Worm (Caenorhabditis elegans) whole organism, young adult: ENCODE data around the gene nmy-3.
"Not testable (repeated sequence)": the region's sequence is repeated elsewhere in the genome, so short reads cannot be mapped to it uniquely, and the experiment has no call there.

Experiments
- D2030.7 ChIP-seq: fragments of 200-800 bp; sonication (Bioruptor generic); IDR thresholded peaks from 2 replicates; pipeline ENCODE4 v1.3.6; 2022; ENCODE audit warnings: missing genetic modification reagents, missing genetic modification characterization, missing compliant biosample characterization
- F10E7.11 ChIP-seq: sonication (generic microtip); optimal IDR thresholded peaks from 2 replicates; lab custom pipeline; 2017; ENCODE audit warnings: mild to moderate bottlenecking, missing genetic modification characterization, moderate library complexity, missing compliant biosample characterization
- F23B12.7 ChIP-seq: sonication (generic microtip); optimal IDR thresholded peaks from 2 replicates; lab custom pipeline; 2017; ENCODE audit warnings: missing genetic modification characterization, mild to moderate bottlenecking, missing compliant biosample characterization, antibody characterized with exemption, moderate library complexity; ENCODE audit not compliant: insufficient read depth
- T07F8.4 ChIP-seq: sonication (generic microtip); optimal IDR thresholded peaks from 2 replicates; lab custom pipeline; 2016; ENCODE audit warnings: mild to moderate bottlenecking, missing genetic modification characterization, moderate library complexity, missing compliant biosample characterization
- Y95B8A.8 ChIP-seq: fragments of 200-800 bp; sonication (Bioruptor generic); IDR thresholded peaks from 2 replicates; pipeline ENCODE4 v1.3.6; 2022; ENCODE audit warnings: missing genetic modification reagents, missing genetic modification characterization, missing compliant biosample characterization
- aptf-3 ChIP-seq: fragments of 200-800 bp; sonication (Bioruptor generic); IDR thresholded peaks from 2 replicates; pipeline ENCODE4 v1.3.6; 2022; ENCODE audit warnings: missing genetic modification characterization, missing compliant biosample characterization
- athp-1 ChIP-seq: sonication (generic microtip); optimal IDR thresholded peaks from 2 replicates; lab custom pipeline; 2017; ENCODE audit warnings: mild to moderate bottlenecking, missing genetic modification characterization, missing compliant biosample characterization
- attf-3 ChIP-seq: fragments of 200-800 bp; sonication (Bioruptor generic); conservative IDR thresholded peaks from 2 replicates; pipeline ENCODE4 v1.3.6; 2022; ENCODE audit warnings: missing genetic modification reagents, missing genetic modification characterization, missing compliant biosample characterization
- cebp-1 ChIP-seq, 2 experiments: fragments of 200-800 bp in 1 of 2; sonication (Bioruptor generic) in 1 of 2; sonication (generic microtip) in 1 of 2; IDR thresholded peaks in 1 of 2; optimal IDR thresholded peaks in 1 of 2; 2 replicates each; pipeline versions ENCODE4 v1.3.6 to Lab custom; 2017 to 2022; ENCODE audit warnings: missing compliant biosample characterization in 2 of 2, missing genetic modification characterization in 2 of 2, mild to moderate bottlenecking in 1 of 2, missing genetic modification reagents in 1 of 2, moderate library complexity in 1 of 2
- ceh-27 ChIP-seq: fragments of 200-800 bp; sonication (Bioruptor generic); optimal IDR thresholded peaks from 2 replicates; lab custom pipeline; 2018; ENCODE audit warnings: mild to moderate bottlenecking, missing genetic modification characterization, moderate library complexity, missing compliant biosample characterization
- ceh-79 ChIP-seq: sonication (generic microtip); optimal IDR thresholded peaks from 2 replicates; lab custom pipeline; 2017; ENCODE audit warnings: mild to moderate bottlenecking, missing genetic modification characterization, missing compliant biosample characterization
- dox-1 ChIP-seq: fragments of 200-800 bp; sonication (Bioruptor generic); IDR thresholded peaks from 2 replicates; pipeline ENCODE4 v1.3.6; 2022; ENCODE audit warnings: missing genetic modification reagents, missing genetic modification characterization, missing compliant biosample characterization
- ets-4 ChIP-seq: fragments of 200-800 bp; sonication (Bioruptor generic); optimal IDR thresholded peaks from 2 replicates; lab custom pipeline; 2018; ENCODE audit warnings: mild to moderate bottlenecking, missing genetic modification characterization, missing compliant biosample characterization
- fkh-3 ChIP-seq: sonication (generic microtip); optimal IDR thresholded peaks from 2 replicates; lab custom pipeline; 2016; ENCODE audit warnings: mild to moderate bottlenecking, missing genetic modification characterization, missing compliant biosample characterization
- him-1 ChIP-seq: sonication (generic microtip); optimal IDR thresholded peaks from 2 replicates; lab custom pipeline; 2016; ENCODE audit warnings: missing genotype, missing genetic modification reagents, missing genetic modification characterization, missing compliant biosample characterization
- hlh-12 ChIP-seq: sonication (generic microtip); optimal IDR thresholded peaks from 2 replicates; lab custom pipeline; 2016; ENCODE audit warnings: missing genetic modification characterization, missing compliant biosample characterization
- hmg-1.2 ChIP-seq: fragments of 200-800 bp; sonication (Bioruptor generic); IDR thresholded peaks from 2 replicates; pipeline ENCODE4 v1.3.6; 2022; ENCODE audit warnings: missing genetic modification reagents, missing genetic modification characterization, missing compliant biosample characterization
- hmg-20 ChIP-seq: fragments of 200-800 bp; sonication (Bioruptor generic); IDR thresholded peaks from 2 replicates; pipeline ENCODE4 v1.3.6; 2022; ENCODE audit warnings: missing genetic modification reagents, missing genetic modification characterization, missing compliant biosample characterization
- let-607 ChIP-seq, 2 experiments: fragments of 200-800 bp in 1 of 2; sonication (Bioruptor generic) in 1 of 2; sonication (generic microtip) in 1 of 2; optimal IDR thresholded peaks; 2 replicates each; lab custom pipeline; 2016 to 2018; ENCODE audit warnings: mild to moderate bottlenecking in 2 of 2, missing compliant biosample characterization in 2 of 2, missing genetic modification characterization in 2 of 2, moderate library complexity in 2 of 2, missing genotype in 1 of 2
- lin-26 ChIP-seq: fragments of 200-800 bp; sonication (Bioruptor generic); IDR thresholded peaks from 2 replicates; pipeline ENCODE4 v1.3.6; 2022; ENCODE audit warnings: missing genetic modification reagents, missing genetic modification characterization, missing compliant biosample characterization
- lin-35 ChIP-seq, 3 experiments: fragments of 150-350 bp in 2 of 3; sonication (generic microtip) in 1 of 3; optimal IDR thresholded peaks; 2 replicates each; lab custom pipeline; 2014 to 2018; ENCODE audit warnings: missing biosample characterization in 3 of 3, missing genetic modification characterization in 3 of 3, missing genetic modification reagents in 3 of 3
- lin-40 ChIP-seq: sonication (generic microtip); optimal IDR thresholded peaks from 2 replicates; lab custom pipeline; 2016; ENCODE audit warnings: missing genetic modification characterization, mild to moderate bottlenecking, missing compliant biosample characterization, missing genotype, missing genetic modification reagents
- lin-54 ChIP-seq: fragments of 200-800 bp; sonication (Bioruptor generic); optimal IDR thresholded peaks from 2 replicates; lab custom pipeline; 2018; ENCODE audit warnings: mild to moderate bottlenecking, missing genetic modification characterization, missing compliant biosample characterization
- lsl-1 ChIP-seq: fragments of 200-800 bp; sonication (Bioruptor generic); optimal IDR thresholded peaks from 2 replicates; lab custom pipeline; 2018; ENCODE audit warnings: mild to moderate bottlenecking, missing genetic modification characterization, moderate library complexity, missing compliant biosample characterization
- madf-6 ChIP-seq: fragments of 200-800 bp; sonication (Bioruptor generic); IDR thresholded peaks from 2 replicates; pipeline ENCODE4 v1.3.6; 2022; ENCODE audit warnings: missing genetic modification reagents, missing genetic modification characterization, missing compliant biosample characterization
- nfya-1 ChIP-seq: sonication (generic microtip); optimal IDR thresholded peaks from 2 replicates; lab custom pipeline; 2017; ENCODE audit warnings: antibody characterized with exemption, missing compliant biosample characterization, missing genetic modification characterization, borderline replicate concordance; ENCODE audit not compliant: insufficient read depth
- nhr-80 ChIP-seq: sonication (generic microtip); optimal IDR thresholded peaks from 2 replicates; lab custom pipeline; 2016; ENCODE audit warnings: missing genetic modification characterization, missing compliant biosample characterization
- repo-1 ChIP-seq: sonication (generic microtip); optimal IDR thresholded peaks from 2 replicates; lab custom pipeline; 2017; ENCODE audit warnings: mild to moderate bottlenecking, missing genetic modification characterization, missing compliant biosample characterization
- rpc-1 ChIP-seq, 2 experiments: fragments of 150-350 bp in 1 of 2; sonication (generic microtip) in 1 of 2; optimal IDR thresholded peaks; 2 replicates each; lab custom pipeline; 2014 to 2018; ENCODE audit warnings: missing biosample characterization in 1 of 2, missing genetic modification characterization in 1 of 2, missing genetic modification reagents in 1 of 2, missing genotype in 1 of 2
- snpc-1.3 ChIP-seq: sonication (generic microtip); optimal IDR thresholded peaks from 2 replicates; lab custom pipeline; 2017; ENCODE audit warnings: missing genetic modification characterization, mild to moderate bottlenecking, missing compliant biosample characterization, antibody characterized with exemption, moderate library complexity, missing genotype, missing genetic modification reagents; ENCODE audit not compliant: insufficient read depth
- snpc-3.4 ChIP-seq: sonication (generic microtip); optimal IDR thresholded peaks from 2 replicates; lab custom pipeline; 2017; ENCODE audit warnings: missing genetic modification characterization, mild to moderate bottlenecking, missing compliant biosample characterization, antibody characterized with exemption, moderate library complexity, missing genotype, missing genetic modification reagents
- snpc-4 ChIP-seq, 5 experiments: fragments of 150-350 bp in 1 of 5; sonication (generic microtip) in 4 of 5; optimal IDR thresholded peaks; 2 replicates each; lab custom pipeline; 2014 to 2018; ENCODE audit warnings: missing genetic modification characterization in 5 of 5, missing biosample characterization in 3 of 5, antibody characterized with exemption in 2 of 5, mild to moderate bottlenecking in 2 of 5, missing compliant biosample characterization in 2 of 5, missing genotype in 2 of 5, moderate library complexity in 2 of 5, missing genetic modification reagents in 1 of 5
- tbx-9 ChIP-seq: sonication (generic microtip); optimal IDR thresholded peaks from 2 replicates; lab custom pipeline; 2016; ENCODE audit warnings: borderline replicate concordance, missing genetic modification characterization, inconsistent platforms, missing compliant biosample characterization
- ztf-18 ChIP-seq: sonication (generic microtip); optimal IDR thresholded peaks from 2 replicates; lab custom pipeline; 2016; ENCODE audit warnings: missing genotype, mild to moderate bottlenecking, missing genetic modification characterization, missing compliant biosample characterization
- ztf-25 ChIP-seq: fragments of 200-800 bp; sonication (Bioruptor generic); IDR thresholded peaks from 2 replicates; pipeline ENCODE4 v1.3.6; 2022; ENCODE audit warnings: missing genetic modification reagents, missing genetic modification characterization, missing compliant biosample characterization

Gene nmy-3

DNA sequence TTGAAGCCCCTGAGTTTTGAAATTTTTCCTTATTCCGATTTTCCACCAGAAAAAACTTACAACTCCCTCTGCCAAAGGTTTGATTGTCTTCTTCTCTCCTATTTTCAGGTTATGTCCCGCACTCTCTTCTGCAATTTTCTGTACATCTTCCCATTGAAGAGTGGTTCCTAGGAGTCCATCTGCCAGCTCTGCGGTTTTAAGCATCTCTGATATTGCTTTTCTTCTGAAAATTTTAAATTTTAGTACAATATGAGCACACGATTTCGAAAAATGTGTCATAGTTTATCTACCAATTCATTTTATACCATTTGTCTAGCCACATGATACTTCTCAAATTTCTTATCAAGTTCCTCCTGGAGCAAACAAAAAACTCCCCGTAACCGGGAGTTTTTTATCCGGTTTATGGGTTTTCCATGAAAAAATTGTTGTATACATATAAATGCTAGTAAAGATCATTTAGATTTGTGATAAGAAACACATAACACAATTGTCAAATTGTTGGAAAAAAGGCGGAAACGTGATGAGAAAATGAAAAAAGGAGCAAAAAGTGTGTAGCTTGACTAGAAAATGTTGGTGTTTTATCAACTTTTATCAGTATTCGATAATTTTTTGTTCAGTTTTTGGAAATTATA lies 36.8 kb downstream of the nmy-3 start:
- TF ChIP-seq lin-26 (GFP tag; lab: Robert Waterston, UW), result no peak
- no peak for TF ChIP-seq hmg-20 (GFP tag; lab: Robert Waterston, UW)
- TF ChIP-seq lsl-1 (GFP tag; lab: Kevin White, UChicago), result no peak
- no peak for TF ChIP-seq lin-40
- no peak for TF ChIP-seq ztf-25 (GFP tag; lab: Robert Waterston, UW)
- TF ChIP-seq Y95B8A.8 (GFP tag; lab: Robert Waterston, UW), result no peak
- peak; percentile 73 for TF ChIP-seq nhr-80
- no peak for TF ChIP-seq him-1 (tag; lab: Kevin White, UChicago)
- TF ChIP-seq ceh-27, result no peak
- peak; percentile 45 for TF ChIP-seq ets-4
- TF ChIP-seq snpc-1.3 (tag; lab: Kevin White, UChicago), result no peak

DNA sequence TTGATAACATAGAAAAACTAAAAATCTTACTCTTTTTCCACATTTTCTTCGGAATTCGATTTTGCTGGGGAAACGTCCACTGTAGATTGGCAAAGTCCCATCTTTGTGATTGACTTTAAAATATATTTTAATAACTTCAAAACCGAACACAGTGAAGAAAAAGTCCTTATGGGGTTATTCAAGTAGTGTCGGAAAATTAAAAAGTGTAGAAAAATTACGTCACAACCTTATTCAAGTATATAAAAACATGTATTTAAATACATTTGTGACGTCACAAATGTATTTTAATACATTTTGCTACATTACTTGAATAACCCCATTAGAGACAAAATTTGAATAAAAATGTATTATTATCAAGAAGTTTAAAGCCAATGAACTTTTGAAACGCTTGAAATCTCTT lies 38.5 kb downstream of the nmy-3 start, which contains the start of gene F49C12.7:
F49C12.7 (minus strand) TSS at position 101 of the 400 bp plus-strand sequence.
- TF ChIP-seq T07F8.4 (tag; lab: Kevin White, UChicago); fkh-3; ceh-79 (tag; lab: Kevin White, UChicago): not testable (repeated sequence)

DNA sequence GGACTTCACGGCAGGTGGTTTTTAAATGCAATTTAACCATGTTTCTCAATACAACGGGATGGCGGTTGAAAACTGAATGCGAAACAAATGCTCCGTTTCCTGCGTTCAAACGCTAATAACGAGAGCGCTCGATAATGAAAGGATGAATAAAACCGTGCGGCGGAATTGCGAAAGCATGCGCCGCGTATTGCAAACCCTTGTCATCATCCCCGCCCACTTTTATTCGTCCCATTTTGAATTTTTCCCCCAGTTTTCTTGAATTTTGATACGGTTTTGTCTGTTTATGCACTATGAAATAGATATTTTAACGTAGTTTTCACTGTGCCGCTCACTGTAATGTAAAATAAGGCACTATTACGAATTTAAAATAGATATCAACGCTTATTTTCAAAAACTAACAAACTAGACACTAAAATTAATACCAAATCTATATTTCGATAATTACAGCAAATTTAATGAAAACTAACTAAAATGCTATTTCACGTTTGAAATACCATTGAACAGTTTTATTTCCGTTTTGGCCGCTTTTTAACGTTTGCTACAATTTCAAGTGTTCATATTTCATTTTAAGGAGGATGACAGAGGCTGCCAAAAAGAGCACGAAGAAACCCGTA lies 41.9 kb downstream of the nmy-3 start, which contains the start of the genes F49C12.9 and rpn-7:
F49C12.9 (minus strand) TSS at position 148 of the 614 bp plus-strand sequence.
rpn-7 (plus strand) TSS at position 564 of the 614 bp plus-strand sequence.
- TF ChIP-seq rpc-1 (optimal IDR thresholded peaks at IDR 0.05; lab: Kevin White, UChicago), result peak; percentile 9
- no peak for TF ChIP-seq rpc-1 (tag; optimal IDR thresholded peaks at IDR 0.05; lab: Kevin White, UChicago)
- TF ChIP-seq lin-35 (GFP tag; optimal IDR thresholded peaks at IDR 0.05; lab: Kevin White, UChicago), result peak in 1 of 3 experiments; percentile 29
- 0 out of 2 replicates have a peak, but pooled peaks have one; percentile 30 for TF ChIP-seq dox-1 (GFP tag; lab: Robert Waterston, UW)
- peak; percentile 4 for TF ChIP-seq nhr-80
- TF ChIP-seq D2030.7 (GFP tag; lab: Robert Waterston, UW), result peak; percentile 29; the same call in 1 of the 2 replicates
- peak; percentile 21; the same call in 1 of the 2 replicates for TF ChIP-seq cebp-1 (GFP tag; IDR thresholded peaks at IDR 0.05; lab: Robert Waterston, UW)
- peak; percentile 79 for TF ChIP-seq cebp-1 (tag; optimal IDR thresholded peaks at IDR 0.05; lab: Kevin White, UChicago)
- TF ChIP-seq F23B12.7 (tag; lab: Kevin White, UChicago), result no peak
- no peak for TF ChIP-seq ceh-27
- TF ChIP-seq hmg-1.2 (GFP tag; lab: Robert Waterston, UW), result peak; percentile 22; the same call in 1 of the 2 replicates
- TF ChIP-seq snpc-3.4 (tag; lab: Kevin White, UChicago), result peak; percentile 10
- no peak for TF ChIP-seq snpc-4 (GFP tag; optimal IDR thresholded peaks at IDR 0.05; lab: Kevin White, UChicago)
- peak in 3 of 4 experiments; percentile 1 to 45 (median 15) for TF ChIP-seq snpc-4 (tag; optimal IDR thresholded peaks at IDR 0.05; lab: Kevin White, UChicago)
- 0 out of 2 replicates have a peak, but pooled peaks have one; percentile 9 for TF ChIP-seq attf-3
- TF ChIP-seq lin-54, result peak; percentile 8
- TF ChIP-seq tbx-9 (tag; lab: Kevin White, UChicago), result no peak
- TF ChIP-seq let-607 (tag; optimal IDR thresholded peaks at IDR 0.05; lab: Kevin White, UChicago), result no peak

DNA sequence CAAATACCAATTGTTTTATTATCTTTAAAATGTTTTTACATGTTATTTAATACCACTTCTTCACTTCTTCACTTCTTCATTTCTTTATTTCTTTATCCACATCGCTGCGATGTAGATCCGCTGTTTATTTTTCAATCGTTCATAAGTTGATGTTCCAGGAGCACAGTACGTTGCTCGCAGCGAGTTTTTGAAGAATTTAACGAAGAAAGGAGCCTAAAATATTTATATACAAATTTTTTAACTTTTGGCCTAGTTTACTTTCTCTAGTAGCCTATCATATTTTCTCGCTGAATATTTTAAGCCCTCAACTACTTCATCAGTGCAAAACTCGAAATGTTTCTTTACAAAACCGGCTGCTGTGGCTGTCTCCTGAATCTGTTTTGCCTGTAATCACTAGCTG lies 43.9 kb downstream of the nmy-3 start:
- TF ChIP-seq aptf-3 (GFP tag; lab: Robert Waterston, UW) (0 out of 2 replicates have a peak, but pooled peaks have one; percentile 22), F10E7.11 (tag; lab: Kevin White, UChicago) (peak; percentile 52), athp-1 (tag; lab: Kevin White, UChicago) (peak; percentile 25), ztf-18 (no peak), snpc-3.4 (tag; lab: Kevin White, UChicago) (peak; percentile 3), snpc-4 (GFP tag; optimal IDR thresholded peaks at IDR 0.05; lab: Kevin White, UChicago) (no peak), snpc-4 (tag; optimal IDR thresholded peaks at IDR 0.05; lab: Kevin White, UChicago) (peak in 1 of 4 experiments; percentile 10), madf-6 (GFP tag; lab: Robert Waterston, UW) (peak; percentile 46; the same call in 1 of the 2 replicates), repo-1 (tag; lab: Kevin White, UChicago) (peak; percentile 41), hlh-12 (no peak), nfya-1 (tag; lab: Kevin White, UChicago) (no peak)
